Fruit fly (Drosophila melanogaster) whole organism, embryonic: ENCODE measurements around the gene Drice.

Source experiments
- Blimp-1 ChIP-seq: fragments of 200-800 bp; sonication (Bioruptor generic); optimal IDR thresholded peaks from 3 replicates; lab custom pipeline; 2018; ENCODE audit warnings: missing biosample characterization, missing genetic modification characterization, mild to moderate bottlenecking, moderate library complexity, missing genetic modification reagents
- CG10321 ChIP-seq: fragments of 200-800 bp; sonication (Bioruptor generic); IDR thresholded peaks from 2 replicates; pipeline ENCODE4 v1.3.6; 2022; ENCODE audit warnings: missing biosample characterization, missing genetic modification characterization
- CG11456 ChIP-seq: fragments of 200-800 bp; sonication (Bioruptor generic); IDR thresholded peaks from 3 replicates; pipeline ENCODE4 v1.3.6; 2022; ENCODE audit warnings: missing biosample characterization, missing genetic modification characterization
- CG15601 ChIP-seq: fragments of 200-800 bp; sonication (Bioruptor generic); optimal IDR thresholded peaks from 3 replicates; lab custom pipeline; 2019; ENCODE audit warnings: missing biosample characterization, mild to moderate bottlenecking, missing genetic modification characterization, moderate library complexity
- CG16779 ChIP-seq: fragments of 200-800 bp; sonication (Bioruptor generic); IDR thresholded peaks from 2 replicates; pipeline ENCODE4 v1.3.6; 2022; ENCODE audit warnings: missing biosample characterization, missing genetic modification characterization
- CG17912 ChIP-seq: fragments of 200-800 bp; sonication (Bioruptor generic); optimal IDR thresholded peaks from 2 replicates; lab custom pipeline; 2018; ENCODE audit warnings: missing biosample characterization, mild to moderate bottlenecking, missing genetic modification characterization
- CG1792 ChIP-seq: fragments of 200-800 bp; sonication (Bioruptor generic); optimal IDR thresholded peaks from 2 replicates; lab custom pipeline; 2016; ENCODE audit warnings: missing biosample characterization, missing genetic modification characterization
- CG30431 ChIP-seq: fragments of 200-800 bp; sonication (Bioruptor generic); optimal IDR thresholded peaks from 2 replicates; lab custom pipeline; 2017; ENCODE audit warnings: missing biosample characterization, missing genetic modification characterization
- CG3281 ChIP-seq: fragments of 200-800 bp; sonication (Bioruptor generic); optimal IDR thresholded peaks from 3 replicates; lab custom pipeline; 2017; ENCODE audit warnings: missing biosample characterization, mild to moderate bottlenecking, missing genetic modification characterization
- CG3838 ChIP-seq: fragments of 200-800 bp; sonication (Bioruptor generic); optimal IDR thresholded peaks from 3 replicates; lab custom pipeline; 2016; ENCODE audit warnings: missing biosample characterization, missing genetic modification characterization
- CG42726 ChIP-seq: fragments of 200-800 bp; sonication (Bioruptor generic); IDR thresholded peaks from 2 replicates; pipeline ENCODE4 v1.3.6; 2022; ENCODE audit warnings: missing biosample characterization, missing genetic modification characterization; ENCODE audit not compliant: partially characterized antibody
- CG4730 ChIP-seq: fragments of 200-800 bp; sonication (Bioruptor generic); IDR thresholded peaks from 2 replicates; pipeline ENCODE4 v1.3.6; 2022; ENCODE audit warnings: missing biosample characterization, missing genetic modification characterization
- CG5180 ChIP-seq: fragments of 200-800 bp; sonication (Bioruptor generic); optimal IDR thresholded peaks from 3 replicates; lab custom pipeline; 2017; ENCODE audit warnings: missing biosample characterization, missing genetic modification characterization, mild to moderate bottlenecking, moderate library complexity, missing genetic modification reagents
- CG6813 ChIP-seq: fragments of 200-800 bp; sonication (Bioruptor generic); optimal IDR thresholded peaks from 2 replicates; lab custom pipeline; 2017; ENCODE audit warnings: missing biosample characterization, missing genetic modification characterization, mild to moderate bottlenecking, moderate library complexity, missing genetic modification reagents
- CG7271 ChIP-seq: fragments of 200-800 bp; sonication (Bioruptor generic); optimal IDR thresholded peaks from 2 replicates; lab custom pipeline; 2018; ENCODE audit warnings: missing biosample characterization, mild to moderate bottlenecking, missing genetic modification characterization, moderate library complexity
- CG7745 ChIP-seq: fragments of 200-800 bp; sonication (Bioruptor generic); optimal IDR thresholded peaks from 2 replicates; lab custom pipeline; 2018; ENCODE audit warnings: missing biosample characterization, mild to moderate bottlenecking, missing genetic modification characterization, moderate library complexity
- CG9215 ChIP-seq: fragments of 200-800 bp; sonication (Bioruptor generic); IDR thresholded peaks from 2 replicates; pipeline ENCODE4 v1.3.6; 2022; ENCODE audit warnings: missing biosample characterization, missing genetic modification characterization
- D ChIP-seq, 2 experiments: fragments of 200-800 bp in 1 of 2; fragments of >200 bp in 1 of 2; sonication (Bioruptor generic) in 1 of 2; optimal IDR thresholded peaks; 2 replicates in 1 of 2; 3 replicates in 1 of 2; lab custom pipeline; 2017; ENCODE audit warnings: mild to moderate bottlenecking in 1 of 2, missing biosample characterization in 1 of 2, missing genetic modification characterization in 1 of 2, missing genetic modification reagents in 1 of 2
- D19B ChIP-seq: fragments of 200-800 bp; sonication (Bioruptor generic); optimal IDR thresholded peaks from 2 replicates; lab custom pipeline; 2017; ENCODE audit warnings: missing biosample characterization, mild to moderate bottlenecking, missing genetic modification characterization
- Doc3 ChIP-seq: fragments of 200-800 bp; sonication (Bioruptor generic); IDR thresholded peaks from 3 replicates; pipeline ENCODE4 v1.3.6; 2022; ENCODE audit warnings: missing biosample characterization, missing genetic modification characterization; ENCODE audit not compliant: partially characterized antibody
- Ets65A ChIP-seq: fragments of 200-800 bp; sonication (Bioruptor generic); peaks from one replicate; lab custom pipeline; 2016; ENCODE audit warnings: missing biosample characterization, missing genetic modification characterization
- HLHmδ ChIP-seq: fragments of 200-800 bp; sonication (Bioruptor generic); optimal IDR thresholded peaks from 2 replicates; lab custom pipeline; 2018; ENCODE audit warnings: missing biosample characterization, mild to moderate bottlenecking, missing genetic modification characterization, moderate library complexity
- MBD-R2 ChIP-seq: fragments of 200-800 bp; sonication (Bioruptor generic); IDR thresholded peaks from 2 replicates; pipeline ENCODE4 v1.3.6; 2022; ENCODE audit warnings: missing biosample characterization, missing genetic modification characterization
- Ravus ChIP-seq: fragments of 200-800 bp; sonication (Bioruptor generic); IDR thresholded peaks from 2 replicates; pipeline ENCODE4 v1.3.6; 2022; ENCODE audit warnings: missing biosample characterization, missing genetic modification characterization
- Rx ChIP-seq: fragments of 200-800 bp; sonication (Bioruptor generic); IDR thresholded peaks from 2 replicates; pipeline ENCODE4 v1.3.6; 2022; ENCODE audit warnings: missing biosample characterization, missing genetic modification characterization
- TFAM ChIP-seq: fragments of 200-800 bp; sonication (Bioruptor generic); optimal IDR thresholded peaks from 2 replicates; lab custom pipeline; 2017; ENCODE audit warnings: missing biosample characterization, missing genetic modification characterization, inconsistent platforms
- Tbp ChIP-seq: fragments of >200 bp; optimal IDR thresholded peaks from 2 replicates; lab custom pipeline; 2018; ENCODE audit warnings: missing biosample characterization, missing genetic modification characterization
- Xrp1 ChIP-seq: fragments of 200-800 bp; sonication (Bioruptor generic); IDR thresholded peaks from 2 replicates; pipeline ENCODE4 v1.3.6; 2022; ENCODE audit warnings: missing biosample characterization, missing genetic modification characterization
- ato ChIP-seq: fragments of 200-800 bp; sonication (Bioruptor generic); IDR thresholded peaks from 2 replicates; pipeline ENCODE4 v1.3.6; 2022; ENCODE audit warnings: missing biosample characterization, missing genetic modification characterization; ENCODE audit not compliant: partially characterized antibody
- cas ChIP-seq: fragments of 200-800 bp; sonication (Bioruptor generic); IDR thresholded peaks from 2 replicates; pipeline ENCODE4 v1.3.6; 2022; ENCODE audit warnings: missing biosample characterization, missing genetic modification characterization
- corto ChIP-seq: fragments of 200-800 bp; sonication (Bioruptor generic); optimal IDR thresholded peaks from 2 replicates; lab custom pipeline; 2016; ENCODE audit warnings: missing biosample characterization, mild to moderate bottlenecking, missing genetic modification characterization, moderate library complexity
- croc ChIP-seq: fragments of 200-800 bp; sonication (Bioruptor generic); conservative IDR thresholded peaks from 3 replicates; pipeline ENCODE4 v1.3.6; 2022; ENCODE audit warnings: missing biosample characterization, missing genetic modification characterization
- da ChIP-seq: fragments of 200-800 bp; sonication (Bioruptor generic); optimal IDR thresholded peaks from 2 replicates; lab custom pipeline; 2016; ENCODE audit warnings: missing biosample characterization, missing genetic modification characterization
- dati ChIP-seq: fragments of 200-800 bp; sonication (Bioruptor generic); IDR thresholded peaks from 2 replicates; pipeline ENCODE4 v1.3.6; 2022; ENCODE audit warnings: missing biosample characterization, missing genetic modification characterization
- dmrt99B ChIP-seq: fragments of 200-800 bp; sonication (Bioruptor generic); optimal IDR thresholded peaks from 2 replicates; lab custom pipeline; 2018; ENCODE audit warnings: missing biosample characterization, mild to moderate bottlenecking, missing genetic modification characterization, moderate library complexity
- fu2 ChIP-seq: fragments of 200-800 bp; sonication (Bioruptor generic); optimal IDR thresholded peaks from 2 replicates; lab custom pipeline; 2016; ENCODE audit warnings: missing biosample characterization, missing genetic modification characterization
- hb ChIP-seq: fragments of 200-800 bp; sonication (Bioruptor generic); IDR thresholded peaks from 3 replicates; pipeline ENCODE4 v1.3.6; 2022; ENCODE audit warnings: missing biosample characterization, missing genetic modification characterization; ENCODE audit not compliant: partially characterized antibody
- jumu ChIP-seq: fragments of 200-800 bp; sonication (Bioruptor generic); optimal IDR thresholded peaks from 3 replicates; lab custom pipeline; 2016; ENCODE audit warnings: missing biosample characterization, missing genetic modification characterization
- oc ChIP-seq: fragments of 200-800 bp; sonication (Bioruptor generic); optimal IDR thresholded peaks from 2 replicates; lab custom pipeline; 2018; ENCODE audit warnings: missing biosample characterization, mild to moderate bottlenecking, missing genetic modification characterization, moderate library complexity
- p53 ChIP-seq: fragments of 200-800 bp; sonication (Bioruptor generic); optimal IDR thresholded peaks from 2 replicates; lab custom pipeline; 2016; ENCODE audit warnings: missing biosample characterization, missing genetic modification characterization
- pnt ChIP-seq: fragments of 200-800 bp; sonication (Bioruptor generic); optimal IDR thresholded peaks from 3 replicates; lab custom pipeline; 2016; ENCODE audit warnings: missing biosample characterization, missing genetic modification characterization
- pzg ChIP-seq: fragments of 200-800 bp; sonication (Bioruptor generic); optimal IDR thresholded peaks from 3 replicates; lab custom pipeline; 2018; ENCODE audit warnings: missing biosample characterization, mild to moderate bottlenecking, missing genetic modification characterization, moderate library complexity
- ranshi ChIP-seq: fragments of 200-800 bp; sonication (Bioruptor generic); IDR thresholded peaks from 2 replicates; pipeline ENCODE4 v1.3.6; 2022; ENCODE audit warnings: missing biosample characterization, missing genetic modification characterization
- repo ChIP-seq: fragments of 200-800 bp; sonication (Bioruptor generic); optimal IDR thresholded peaks from 2 replicates; lab custom pipeline; 2016; ENCODE audit warnings: missing biosample characterization, missing genetic modification characterization
- sens ChIP-seq: fragments of 200-800 bp; sonication (Bioruptor generic); peaks from one replicate; lab custom pipeline; 2016; ENCODE audit warnings: missing biosample characterization, missing genetic modification characterization
- slp2 ChIP-seq: fragments of 200-800 bp; sonication (Bioruptor generic); optimal IDR thresholded peaks from 2 replicates; lab custom pipeline; 2016; ENCODE audit warnings: missing biosample characterization, missing genetic modification characterization
- trem ChIP-seq: fragments of 200-800 bp; optimal IDR thresholded peaks from 3 replicates; lab custom pipeline; 2019; ENCODE audit warnings: missing biosample characterization, mild to moderate bottlenecking, missing genetic modification characterization, moderate library complexity
- wdn ChIP-seq: fragments of 200-800 bp; sonication (Bioruptor generic); IDR thresholded peaks from 2 replicates; pipeline ENCODE4 v1.3.6; 2022; ENCODE audit warnings: missing biosample characterization, missing genetic modification characterization
- z ChIP-seq: fragments of 200-800 bp; sonication (Bioruptor generic); IDR thresholded peaks from 3 replicates; pipeline ENCODE4 v1.3.6; 2022; ENCODE audit warnings: missing biosample characterization, missing genetic modification characterization
- zen2 ChIP-seq: fragments of 200-800 bp; sonication (Bioruptor generic); IDR thresholded peaks from 3 replicates; pipeline ENCODE4 v1.3.6; 2022; ENCODE audit warnings: missing biosample characterization, missing genetic modification characterization; ENCODE audit not compliant: partially characterized antibody

Gene Drice

dm6 chr3R:29818434-29819268, 19.2 kb downstream of the Drice start, which contains the start of gene neo (continued):
- TF ChIP-seq hb (no peak), CG9215 (GFP tag; lab: Robert Waterston, UW) (no peak), corto (GFP tag; lab: Kevin White, UChicago) (no peak), trem (no peak), zen2 (GFP tag; lab: Robert Waterston, UW) (no peak), ato (0 out of 2 replicates have a peak, but pooled peaks have one; percentile 11), CG11456 (GFP tag; lab: Robert Waterston, UW) (no peak), MBD-R2 (GFP tag; lab: Robert Waterston, UW) (no peak), CG30431 (GFP tag; lab: Kevin White, UChicago) (no peak), CG1792 (no peak), croc (no peak), wdn (GFP tag; lab: Robert Waterston, UW) (no peak), CG17912 (GFP tag; lab: Kevin White, UChicago) (no peak), CG3838 (GFP tag; lab: Kevin White, UChicago) (no peak), Ets65A (GFP tag; lab: Kevin White, UChicago) (peak; percentile 85), Xrp1 (GFP tag; lab: Robert Waterston, UW) (no peak), Ravus (no peak), repo (no peak), oc (tag; lab: Kevin White, UChicago) (peak; percentile 89), Tbp (no peak), Doc3 (GFP tag; lab: Robert Waterston, UW) (no peak), fu2 (GFP tag; lab: Kevin White, UChicago) (no peak), sens (peak; percentile 44), dati (no peak), z (GFP tag; lab: Robert Waterston, UW) (no peak), CG7271 (tag; lab: Kevin White, UChicago) (no peak), ranshi (no peak), CG16779 (no peak), TFAM (no peak), pzg (no peak), CG15601 (no peak), dmrt99B (tag; lab: Kevin White, UChicago) (no peak), da (no peak), p53 (GFP tag; lab: Kevin White, UChicago) (no peak), CG10321 (GFP tag; lab: Robert Waterston, UW) (no peak), CG6813 (GFP tag; lab: Kevin White, UChicago) (no peak), slp2 (GFP tag; lab: Kevin White, UChicago) (no peak), HLHmδ (GFP tag; lab: Kevin White, UChicago) (peak; percentile 12), Rx (no peak), CG7745 (tag; lab: Kevin White, UChicago) (no peak), CG42726 (GFP tag; lab: Robert Waterston, UW) (no peak), jumu (GFP tag; lab: Kevin White, UChicago) (no peak), CG4730 (GFP tag; lab: Robert Waterston, UW) (no peak), D (optimal IDR thresholded peaks at IDR 0.05; lab: Kevin White, UChicago) (peak; percentile 22), D (GFP tag; optimal IDR thresholded peaks at IDR 0.05; lab: Kevin White, UChicago) (no peak), CG3281 (GFP tag; lab: Kevin White, UChicago) (no peak), CG5180 (GFP tag; lab: Kevin White, UChicago) (peak; percentile 96), D19B (GFP tag; lab: Kevin White, UChicago) (no peak), Blimp-1 (GFP tag; lab: Kevin White, UChicago) (peak; percentile 97), cas (GFP tag; lab: Robert Waterston, UW) (no peak), pnt (no peak)
